Worm (Caenorhabditis elegans) whole organism, young adult: ENCODE data around the gene srh-39.

Source experiments
- B0261.1 ChIP-seq: sonication (generic microtip); optimal IDR thresholded peaks from 2 replicates; lab custom pipeline; 2016; ENCODE audit warnings: mild to moderate bottlenecking, missing genetic modification characterization, moderate library complexity, missing compliant biosample characterization
- F33H1.4 ChIP-seq: fragments of 200-800 bp; sonication (Bioruptor generic); IDR thresholded peaks from 2 replicates; pipeline ENCODE4 v1.3.6; 2022; ENCODE audit warnings: missing genetic modification reagents, missing genetic modification characterization, missing compliant biosample characterization
- F52B5.7 ChIP-seq: sonication (generic microtip); optimal IDR thresholded peaks from 2 replicates; lab custom pipeline; 2016; ENCODE audit warnings: mild to moderate bottlenecking, missing genetic modification characterization, missing compliant biosample characterization
- F57C9.4 ChIP-seq: sonication (generic microtip); optimal IDR thresholded peaks from 2 replicates; lab custom pipeline; 2017; ENCODE audit warnings: mild to moderate bottlenecking, missing genetic modification characterization, missing compliant biosample characterization
- T07F8.4 ChIP-seq: sonication (generic microtip); optimal IDR thresholded peaks from 2 replicates; lab custom pipeline; 2016; ENCODE audit warnings: mild to moderate bottlenecking, missing genetic modification characterization, moderate library complexity, missing compliant biosample characterization
- ama-1 ChIP-seq, 3 experiments: fragments of 150-350 bp in 1 of 3; sonication (generic microtip) in 2 of 3; optimal IDR thresholded peaks; 2 replicates each; lab custom pipeline; 2014 to 2018; ENCODE audit warnings: missing biosample characterization in 2 of 3, missing genetic modification characterization in 2 of 3, missing genetic modification reagents in 2 of 3
- aptf-3 ChIP-seq: fragments of 200-800 bp; sonication (Bioruptor generic); IDR thresholded peaks from 2 replicates; pipeline ENCODE4 v1.3.6; 2022; ENCODE audit warnings: missing genetic modification characterization, missing compliant biosample characterization
- attf-3 ChIP-seq: fragments of 200-800 bp; sonication (Bioruptor generic); conservative IDR thresholded peaks from 2 replicates; pipeline ENCODE4 v1.3.6; 2022; ENCODE audit warnings: missing genetic modification reagents, missing genetic modification characterization, missing compliant biosample characterization
- attf-6 ChIP-seq: fragments of 200-800 bp; sonication (Bioruptor generic); IDR thresholded peaks from 2 replicates; pipeline ENCODE4 v1.3.6; 2022; ENCODE audit warnings: missing genetic modification reagents, missing genetic modification characterization, missing compliant biosample characterization
- cebp-1 ChIP-seq, 2 experiments: fragments of 200-800 bp in 1 of 2; sonication (Bioruptor generic) in 1 of 2; sonication (generic microtip) in 1 of 2; IDR thresholded peaks in 1 of 2; optimal IDR thresholded peaks in 1 of 2; 2 replicates each; pipeline versions ENCODE4 v1.3.6 to Lab custom; 2017 to 2022; ENCODE audit warnings: missing compliant biosample characterization in 2 of 2, missing genetic modification characterization in 2 of 2, mild to moderate bottlenecking in 1 of 2, missing genetic modification reagents in 1 of 2, moderate library complexity in 1 of 2
- ceh-100 ChIP-seq: fragments of 200-800 bp; sonication (Bioruptor generic); IDR thresholded peaks from 2 replicates; pipeline ENCODE4 v1.3.6; 2022; ENCODE audit warnings: missing genetic modification reagents, missing genetic modification characterization, missing compliant biosample characterization
- ceh-91 ChIP-seq: fragments of 200-800 bp; sonication (Bioruptor generic); IDR thresholded peaks from 2 replicates; pipeline ENCODE4 v1.3.6; 2022; ENCODE audit warnings: missing genetic modification reagents, missing genetic modification characterization, missing compliant biosample characterization
- die-1 ChIP-seq: sonication (generic microtip); optimal IDR thresholded peaks from 2 replicates; lab custom pipeline; 2016; ENCODE audit warnings: missing genotype, mild to moderate bottlenecking, missing genetic modification characterization, missing compliant biosample characterization
- dox-1 ChIP-seq: fragments of 200-800 bp; sonication (Bioruptor generic); IDR thresholded peaks from 2 replicates; pipeline ENCODE4 v1.3.6; 2022; ENCODE audit warnings: missing genetic modification reagents, missing genetic modification characterization, missing compliant biosample characterization
- efl-1 ChIP-seq: fragments of 150-350 bp; optimal IDR thresholded peaks from 2 replicates; lab custom pipeline; 2014; ENCODE audit warnings: missing biosample characterization, missing genetic modification reagents, missing genetic modification characterization
- egl-18 ChIP-seq: fragments of 200-800 bp; sonication (Bioruptor generic); IDR thresholded peaks from 2 replicates; pipeline ENCODE4 v1.3.6; 2022; ENCODE audit warnings: missing genetic modification reagents, missing genetic modification characterization, missing compliant biosample characterization
- ekl-4 ChIP-seq: fragments of 200-800 bp; sonication (Bioruptor generic); IDR thresholded peaks from 2 replicates; pipeline ENCODE4 v1.3.6; 2022; ENCODE audit warnings: missing genetic modification reagents, missing genetic modification characterization, missing compliant biosample characterization
- ets-4 ChIP-seq: fragments of 200-800 bp; sonication (Bioruptor generic); optimal IDR thresholded peaks from 2 replicates; lab custom pipeline; 2018; ENCODE audit warnings: mild to moderate bottlenecking, missing genetic modification characterization, missing compliant biosample characterization
- lag-1 ChIP-seq: fragments of 200-800 bp; sonication (Bioruptor generic); IDR thresholded peaks from 2 replicates; pipeline ENCODE4 v1.3.6; 2022; ENCODE audit warnings: missing genetic modification reagents, missing genetic modification characterization, missing compliant biosample characterization
- let-526 ChIP-seq: fragments of 200-800 bp; sonication (Bioruptor generic); IDR thresholded peaks from 2 replicates; pipeline ENCODE4 v1.3.6; 2022; ENCODE audit warnings: missing genetic modification reagents, missing genetic modification characterization, missing compliant biosample characterization
- lin-26 ChIP-seq: fragments of 200-800 bp; sonication (Bioruptor generic); IDR thresholded peaks from 2 replicates; pipeline ENCODE4 v1.3.6; 2022; ENCODE audit warnings: missing genetic modification reagents, missing genetic modification characterization, missing compliant biosample characterization
- lin-35 ChIP-seq, 3 experiments: fragments of 150-350 bp in 2 of 3; sonication (generic microtip) in 1 of 3; optimal IDR thresholded peaks; 2 replicates each; lab custom pipeline; 2014 to 2018; ENCODE audit warnings: missing biosample characterization in 3 of 3, missing genetic modification characterization in 3 of 3, missing genetic modification reagents in 3 of 3
- lin-40 ChIP-seq: sonication (generic microtip); optimal IDR thresholded peaks from 2 replicates; lab custom pipeline; 2016; ENCODE audit warnings: missing genetic modification characterization, mild to moderate bottlenecking, missing compliant biosample characterization, missing genotype, missing genetic modification reagents
- madf-10 ChIP-seq: sonication (generic microtip); optimal IDR thresholded peaks from 2 replicates; lab custom pipeline; 2016; ENCODE audit warnings: mild to moderate bottlenecking, missing genetic modification characterization, missing compliant biosample characterization
- madf-3 ChIP-seq: fragments of 200-800 bp; sonication (Bioruptor generic); IDR thresholded peaks from 2 replicates; pipeline ENCODE4 v1.3.6; 2022; ENCODE audit warnings: missing genetic modification reagents, missing genetic modification characterization, missing compliant biosample characterization
- nhr-179 ChIP-seq: sonication (generic microtip); optimal IDR thresholded peaks from 2 replicates; lab custom pipeline; 2016; ENCODE audit warnings: mild to moderate bottlenecking, missing genetic modification characterization, missing compliant biosample characterization
- nhr-80 ChIP-seq: sonication (generic microtip); optimal IDR thresholded peaks from 2 replicates; lab custom pipeline; 2016; ENCODE audit warnings: missing genetic modification characterization, missing compliant biosample characterization
- sptf-2 ChIP-seq: fragments of 200-800 bp; sonication (Bioruptor generic); optimal IDR thresholded peaks from 2 replicates; lab custom pipeline; 2018; ENCODE audit warnings: mild to moderate bottlenecking, missing genetic modification characterization, missing compliant biosample characterization
- unc-62 ChIP-seq: fragments of 150-350 bp; optimal IDR thresholded peaks from 2 replicates; lab custom pipeline; 2014; ENCODE audit warnings: missing biosample characterization, missing genetic modification reagents, missing genetic modification characterization
- ztf-18 ChIP-seq: sonication (generic microtip); optimal IDR thresholded peaks from 2 replicates; lab custom pipeline; 2016; ENCODE audit warnings: missing genotype, mild to moderate bottlenecking, missing genetic modification characterization, missing compliant biosample characterization
- ztf-3 ChIP-seq: fragments of 200-800 bp; sonication (Bioruptor generic); optimal IDR thresholded peaks from 2 replicates; lab custom pipeline; 2018; ENCODE audit warnings: mild to moderate bottlenecking, missing genetic modification characterization, missing compliant biosample characterization
- ztf-6 ChIP-seq: fragments of 200-800 bp; sonication (Bioruptor generic); IDR thresholded peaks from 2 replicates; pipeline ENCODE4 v1.3.6; 2022; ENCODE audit warnings: missing genetic modification reagents, missing genetic modification characterization, missing compliant biosample characterization

Gene srh-39

ce11 chrII:7803174-7803573 lies 37.8 kb upstream of the srh-39 start (continued):
- no peak for TF ChIP-seq nhr-179 (tag; lab: Kevin White, UChicago)
- TF ChIP-seq ets-4 (GFP tag; lab: Kevin White, UChicago): no peak
- no peak for TF ChIP-seq F52B5.7 (tag; lab: Kevin White, UChicago)

- TF ChIP-seq F33H1.4 (GFP tag; lab: Robert Waterston, UW) (no peak), T07F8.4 (tag; lab: Kevin White, UChicago) (no peak), sptf-2 (GFP tag; lab: Kevin White, UChicago) (no peak), lag-1 (GFP tag; lab: Robert Waterston, UW) (no peak), ceh-91 (GFP tag; lab: Robert Waterston, UW) (no peak), aptf-3 (no peak), lin-26 (GFP tag; lab: Robert Waterston, UW) (no peak), attf-3 (GFP tag; lab: Robert Waterston, UW) (no peak), ztf-18 (tag; lab: Kevin White, UChicago) (no peak), let-526 (no peak), madf-3 (GFP tag; lab: Robert Waterston, UW) (no peak), attf-6 (no peak), lin-40 (tag; lab: Kevin White, UChicago) (no peak), ztf-6 (GFP tag; lab: Robert Waterston, UW) (no peak), efl-1 (GFP tag; lab: Kevin White, UChicago) (no peak), dox-1 (GFP tag; lab: Robert Waterston, UW) (no peak), madf-10 (tag; lab: Kevin White, UChicago) (no peak), B0261.1 (tag; lab: Kevin White, UChicago) (no peak), F57C9.4 (tag; lab: Kevin White, UChicago) (no peak), ekl-4 (no peak)
Measured at ce11 chrII:7801899-7802298, 36.5 kb upstream of the srh-39 start.

ce11 chrII:7801255-7801654 lies 35.9 kb upstream of the srh-39 start:
- TF ChIP-seq ztf-3 (no peak), nhr-80 (tag; lab: Kevin White, UChicago) (peak; percentile 57)

- TF ChIP-seq lin-35 (GFP tag; optimal IDR thresholded peaks at IDR 0.05; lab: Kevin White, UChicago) (no peak), unc-62 (GFP tag; lab: Kevin White, UChicago) (no peak), die-1 (tag; lab: Kevin White, UChicago) (no peak), ceh-100 (GFP tag; lab: Robert Waterston, UW) (no peak), lin-40 (tag; lab: Kevin White, UChicago) (no peak), cebp-1 (GFP tag; IDR thresholded peaks at IDR 0.05; lab: Robert Waterston, UW) (no peak), cebp-1 (tag; optimal IDR thresholded peaks at IDR 0.05; lab: Kevin White, UChicago) (no peak)
Measured at ce11 chrII:7795299-7795698, 29.9 kb upstream of the srh-39 start.

ce11 chrII:7794222-7794621 lies 28.9 kb upstream of the srh-39 start, which contains the start of gene glr-4:
glr-4 (minus strand) TSS chrII:7794322.
- no peak for TF ChIP-seq lin-26 (GFP tag; lab: Robert Waterston, UW)

ce11 chrII:7792514-7792913 lies 27.2 kb upstream of the srh-39 start:
- TF ChIP-seq egl-18 (no peak), ama-1 (optimal IDR thresholded peaks at IDR 0.05; lab: Kevin White, UChicago) (no peak), ama-1 (GFP tag; optimal IDR thresholded peaks at IDR 0.05; lab: Kevin White, UChicago) (no peak)
